Fruit fly (Drosophila melanogaster) whole organism, embryonic: ENCODE measurements around the gene CG9117.

ENCODE experiments used
- Adf1 ChIP-seq: fragments of 200-800 bp; sonication (Bioruptor generic); IDR thresholded peaks from 2 replicates; pipeline ENCODE4 v1.3.6; 2022; ENCODE audit warnings: missing biosample characterization, missing genetic modification characterization
- C15 ChIP-seq: fragments of 200-800 bp; sonication (Bioruptor generic); IDR thresholded peaks from 3 replicates; pipeline ENCODE4 v1.3.6; 2022; ENCODE audit warnings: missing biosample characterization, missing genetic modification characterization
- CG10543 ChIP-seq: fragments of 200-800 bp; sonication (Bioruptor generic); optimal IDR thresholded peaks from 3 replicates; lab custom pipeline; 2017; ENCODE audit warnings: missing biosample characterization, mild to moderate bottlenecking, missing genetic modification characterization, moderate library complexity
- CG1233 ChIP-seq: fragments of 200-800 bp; sonication (Bioruptor generic); optimal IDR thresholded peaks from 4 replicates; lab custom pipeline; 2018; ENCODE audit warnings: missing biosample characterization, mild to moderate bottlenecking, missing genetic modification characterization
- CG13287 ChIP-seq: fragments of 200-800 bp; sonication (Bioruptor generic); IDR thresholded peaks from 2 replicates; pipeline ENCODE4 v1.3.6; 2022; ENCODE audit warnings: missing biosample characterization, missing genetic modification characterization; ENCODE audit not compliant: partially characterized antibody
- CG13296 ChIP-seq: fragments of 200-800 bp; sonication (Bioruptor generic); optimal IDR thresholded peaks from 3 replicates; lab custom pipeline; 2018; ENCODE audit warnings: missing biosample characterization, mild to moderate bottlenecking, missing genetic modification characterization
- CG14014 ChIP-seq: fragments of 200-800 bp; sonication (Bioruptor generic); IDR thresholded peaks from 2 replicates; pipeline ENCODE4 v1.3.6; 2022; ENCODE audit warnings: missing biosample characterization, missing genetic modification characterization
- CG15696 ChIP-seq: fragments of 200-800 bp; sonication (Bioruptor generic); optimal IDR thresholded peaks from 2 replicates; lab custom pipeline; 2019; ENCODE audit warnings: missing biosample characterization, mild to moderate bottlenecking, missing genetic modification characterization, moderate library complexity
- CG17186 ChIP-seq: fragments of 200-800 bp; sonication (Bioruptor generic); optimal IDR thresholded peaks from 3 replicates; lab custom pipeline; 2017; ENCODE audit warnings: missing biosample characterization, missing genetic modification reagents, missing genetic modification characterization
- CG17385 ChIP-seq: fragments of 200-800 bp; sonication (Bioruptor generic); optimal IDR thresholded peaks from 3 replicates; lab custom pipeline; 2018; ENCODE audit warnings: missing biosample characterization, mild to moderate bottlenecking, missing genetic modification characterization
- CG2202 ChIP-seq: fragments of 200-800 bp; sonication (Bioruptor generic); optimal IDR thresholded peaks from 2 replicates; lab custom pipeline; 2018; ENCODE audit warnings: missing biosample characterization, mild to moderate bottlenecking, missing genetic modification characterization
- CG2678 ChIP-seq: fragments of 200-800 bp; sonication (Bioruptor generic); optimal IDR thresholded peaks from 3 replicates; lab custom pipeline; 2019; ENCODE audit warnings: missing biosample characterization, mild to moderate bottlenecking, missing genetic modification characterization, moderate library complexity
- CG30020 ChIP-seq: fragments of 200-800 bp; optimal IDR thresholded peaks from 2 replicates; lab custom pipeline; 2019; ENCODE audit warnings: missing biosample characterization, mild to moderate bottlenecking, missing genetic modification characterization, moderate library complexity
- CG3407 ChIP-seq: fragments of 200-800 bp; sonication (Bioruptor generic); optimal IDR thresholded peaks from 2 replicates; lab custom pipeline; 2018; ENCODE audit warnings: missing biosample characterization, mild to moderate bottlenecking, missing genetic modification characterization
- CG34224 ChIP-seq: fragments of 200-800 bp; sonication (Bioruptor generic); IDR thresholded peaks from 3 replicates; pipeline ENCODE4 v1.3.6; 2022; ENCODE audit warnings: missing biosample characterization, missing genetic modification characterization; ENCODE audit not compliant: partially characterized antibody
- CG43689 ChIP-seq: fragments of 200-800 bp; sonication (Bioruptor generic); IDR thresholded peaks from 2 replicates; pipeline ENCODE4 v1.3.6; 2022; ENCODE audit warnings: missing biosample characterization, missing genetic modification characterization
- CG4854 ChIP-seq: fragments of 200-800 bp; sonication (Bioruptor generic); optimal IDR thresholded peaks from 2 replicates; lab custom pipeline; 2016; ENCODE audit warnings: missing biosample characterization, missing genetic modification characterization, inconsistent platforms
- CG6791 ChIP-seq: fragments of 200-800 bp; sonication (Bioruptor generic); IDR thresholded peaks from 3 replicates; pipeline ENCODE4 v1.3.6; 2022; ENCODE audit warnings: missing biosample characterization, missing genetic modification characterization; ENCODE audit not compliant: partially characterized antibody
- CG9817 ChIP-seq: fragments of 200-800 bp; sonication (Bioruptor generic); optimal IDR thresholded peaks from 2 replicates; lab custom pipeline; 2018; ENCODE audit warnings: missing biosample characterization, mild to moderate bottlenecking, missing genetic modification characterization, moderate library complexity
- CoRest ChIP-seq: fragments of 200-800 bp; sonication (Bioruptor generic); optimal IDR thresholded peaks from 3 replicates; lab custom pipeline; 2018; ENCODE audit warnings: missing biosample characterization, mild to moderate bottlenecking, missing genetic modification characterization, moderate library complexity
- D19B ChIP-seq: fragments of 200-800 bp; sonication (Bioruptor generic); optimal IDR thresholded peaks from 2 replicates; lab custom pipeline; 2017; ENCODE audit warnings: missing biosample characterization, mild to moderate bottlenecking, missing genetic modification characterization
- Dip3 ChIP-seq: fragments of 200-800 bp; sonication (Bioruptor generic); optimal IDR thresholded peaks from 3 replicates; lab custom pipeline; 2016; ENCODE audit warnings: missing biosample characterization, missing genetic modification characterization
- Dll ChIP-seq: fragments of 200-800 bp; sonication (Bioruptor generic); IDR thresholded peaks from 4 replicates; pipeline ENCODE4 v1.3.6; 2022; ENCODE audit warnings: missing biosample characterization, missing genetic modification characterization; ENCODE audit not compliant: partially characterized antibody
- Hmr ChIP-seq: fragments of 200-800 bp; sonication (Bioruptor generic); optimal IDR thresholded peaks from 3 replicates; lab custom pipeline; 2017; ENCODE audit warnings: mild to moderate bottlenecking, missing biosample characterization, missing genetic modification reagents, missing genetic modification characterization
- Hr78 ChIP-seq, 2 experiments: fragments of 200-800 bp in 1 of 2; fragments of >200 bp in 1 of 2; sonication (Bioruptor generic) in 1 of 2; optimal IDR thresholded peaks; 2 replicates each; lab custom pipeline; 2017 to 2019; ENCODE audit warnings: missing biosample characterization in 2 of 2, missing genetic modification characterization in 2 of 2, mild to moderate bottlenecking in 1 of 2, moderate library complexity in 1 of 2
- MESR4 ChIP-seq: fragments of 200-800 bp; sonication (Bioruptor generic); optimal IDR thresholded peaks from 2 replicates; lab custom pipeline; 2018; ENCODE audit warnings: missing biosample characterization, mild to moderate bottlenecking, missing genetic modification characterization, moderate library complexity
- Meics ChIP-seq: fragments of 200-800 bp; sonication (Bioruptor generic); optimal IDR thresholded peaks from 2 replicates; lab custom pipeline; 2017; ENCODE audit warnings: missing biosample characterization, mild to moderate bottlenecking, missing genetic modification characterization
- Nf-YB ChIP-seq: fragments of 200-800 bp; sonication (Bioruptor generic); optimal IDR thresholded peaks from 3 replicates; lab custom pipeline; 2019; ENCODE audit warnings: missing biosample characterization, mild to moderate bottlenecking, missing genetic modification characterization, moderate library complexity
- Oaz ChIP-seq: fragments of 200-800 bp; sonication (Bioruptor generic); IDR thresholded peaks from 2 replicates; pipeline ENCODE4 v1.3.6; 2022; ENCODE audit warnings: missing biosample characterization, missing genetic modification characterization
- Optix ChIP-seq: fragments of 200-800 bp; sonication (Bioruptor generic); IDR thresholded peaks from 3 replicates; pipeline ENCODE4 v1.3.6; 2022; ENCODE audit warnings: missing biosample characterization, missing genetic modification characterization
- Rfx ChIP-seq: fragments of 200-800 bp; sonication (Bioruptor generic); IDR thresholded peaks from 2 replicates; pipeline ENCODE4 v1.3.6; 2022; ENCODE audit warnings: missing biosample characterization, missing genetic modification characterization
- Scr ChIP-seq: fragments of 200-800 bp; sonication (Bioruptor generic); IDR thresholded peaks from 2 replicates; pipeline ENCODE4 v1.3.6; 2022; ENCODE audit warnings: missing biosample characterization, missing genetic modification characterization; ENCODE audit not compliant: partially characterized antibody
- Usf ChIP-seq: fragments of 200-800 bp; sonication (Bioruptor generic); optimal IDR thresholded peaks from 2 replicates; lab custom pipeline; 2017; ENCODE audit warnings: missing genotype, missing biosample characterization, missing genetic modification characterization
- bbx ChIP-seq: fragments of 200-800 bp; sonication (Bioruptor generic); IDR thresholded peaks from 2 replicates; pipeline ENCODE4 v1.3.6; 2022; ENCODE audit warnings: missing biosample characterization, missing genetic modification characterization; ENCODE audit not compliant: partially characterized antibody
- corto ChIP-seq: fragments of 200-800 bp; sonication (Bioruptor generic); optimal IDR thresholded peaks from 2 replicates; lab custom pipeline; 2016; ENCODE audit warnings: missing biosample characterization, mild to moderate bottlenecking, missing genetic modification characterization, moderate library complexity
- gfzf ChIP-seq: fragments of 200-800 bp; sonication (Bioruptor generic); optimal IDR thresholded peaks from 2 replicates; lab custom pipeline; 2016; ENCODE audit warnings: missing biosample characterization, mild to moderate bottlenecking, missing genetic modification characterization, moderate library complexity
- grn ChIP-seq: fragments of 200-800 bp; sonication (Bioruptor generic); optimal IDR thresholded peaks from 3 replicates; lab custom pipeline; 2017; ENCODE audit warnings: missing biosample characterization, missing genetic modification characterization
- hb ChIP-seq: fragments of 200-800 bp; sonication (Bioruptor generic); IDR thresholded peaks from 3 replicates; pipeline ENCODE4 v1.3.6; 2022; ENCODE audit warnings: missing biosample characterization, missing genetic modification characterization; ENCODE audit not compliant: partially characterized antibody
- hbn ChIP-seq: fragments of 200-800 bp; sonication (Bioruptor generic); IDR thresholded peaks from 2 replicates; pipeline ENCODE4 v1.3.6; 2022; ENCODE audit warnings: missing biosample characterization, missing genetic modification characterization; ENCODE audit not compliant: partially characterized antibody
- ind ChIP-seq: fragments of 200-800 bp; sonication (Bioruptor generic); optimal IDR thresholded peaks from 3 replicates; lab custom pipeline; 2016; ENCODE audit warnings: missing biosample characterization, missing genetic modification characterization
- insv ChIP-seq, 2 experiments: fragments of 200-800 bp; sonication (Bioruptor generic); optimal IDR thresholded peaks; 3 replicates each; lab custom pipeline; 2016 to 2018; ENCODE audit warnings: missing biosample characterization in 2 of 2, missing genetic modification characterization in 2 of 2
- lab ChIP-seq: fragments of 200-800 bp; sonication (Bioruptor generic); optimal IDR thresholded peaks from 3 replicates; lab custom pipeline; 2017; ENCODE audit warnings: missing biosample characterization, missing genetic modification characterization, mild to moderate bottlenecking, moderate library complexity, missing genetic modification reagents
- lmd ChIP-seq: fragments of 200-800 bp; sonication (Bioruptor generic); IDR thresholded peaks from 2 replicates; pipeline ENCODE4 v1.3.6; 2022; ENCODE audit warnings: missing biosample characterization, missing genetic modification characterization
- mam ChIP-seq: fragments of 200-800 bp; sonication (Bioruptor generic); optimal IDR thresholded peaks from 3 replicates; lab custom pipeline; 2016; ENCODE audit warnings: missing biosample characterization, missing genetic modification characterization
- sim ChIP-seq: fragments of 200-800 bp; sonication (Bioruptor generic); IDR thresholded peaks from 2 replicates; pipeline ENCODE4 v1.3.6; 2022; ENCODE audit warnings: missing biosample characterization, missing genetic modification characterization
- sna ChIP-seq: fragments of 200-800 bp; sonication (Bioruptor generic); IDR thresholded peaks from 2 replicates; pipeline ENCODE4 v1.3.6; 2022; ENCODE audit warnings: missing biosample characterization, missing genetic modification characterization; ENCODE audit not compliant: partially characterized antibody
- wdn ChIP-seq: fragments of 200-800 bp; sonication (Bioruptor generic); IDR thresholded peaks from 2 replicates; pipeline ENCODE4 v1.3.6; 2022; ENCODE audit warnings: missing biosample characterization, missing genetic modification characterization

Gene CG9117

DNA sequence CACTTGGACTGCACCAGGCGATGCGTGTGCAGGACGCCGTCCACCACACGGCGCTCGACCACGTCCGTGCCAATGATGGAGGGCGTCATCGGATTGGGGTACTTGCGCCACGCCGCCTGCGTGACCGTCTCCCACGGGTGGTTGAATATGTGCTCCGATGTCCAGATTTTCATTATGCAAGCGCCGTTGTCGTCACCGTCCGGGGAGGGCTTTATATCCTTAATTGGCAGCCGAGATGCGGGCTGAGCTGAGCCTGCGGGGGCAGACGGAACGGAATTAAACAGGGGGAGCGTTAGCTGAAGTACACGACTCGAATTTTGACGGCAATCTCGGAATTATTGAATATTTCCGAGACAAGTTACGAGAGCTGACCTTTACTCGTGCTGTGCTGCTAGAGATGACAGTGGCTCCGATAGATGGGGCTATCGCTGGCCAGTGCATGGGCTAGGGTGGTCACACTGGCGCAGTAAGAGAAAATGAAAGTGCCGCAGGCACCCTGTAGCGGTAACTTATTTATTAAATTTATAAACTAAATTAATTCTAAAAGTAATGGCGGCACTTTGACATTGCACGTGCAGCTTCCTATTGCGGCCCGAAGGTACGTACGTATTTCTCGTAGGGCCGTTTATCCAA lies 9.9 kb upstream of the CG9117 start, which contains the start of gene IPIP (continued):
- peak; percentile 52 for TF ChIP-seq mam (GFP tag; lab: Kevin White, UChicago)
- peak; percentile 61 for TF ChIP-seq CG30020 (tag; lab: Kevin White, UChicago)
- no peak for TF ChIP-seq CG43689
- TF ChIP-seq CG14014 (GFP tag; lab: Robert Waterston, UW): no peak
- TF ChIP-seq Dll (GFP tag; lab: Robert Waterston, UW): peak; percentile 74; the same call in 3 of the 4 replicates
- TF ChIP-seq lmd (GFP tag; lab: Robert Waterston, UW): peak; percentile 49; the same call in 1 of the 2 replicates
- TF ChIP-seq CG10543: peak; percentile 51
- TF ChIP-seq hb (GFP tag; lab: Robert Waterston, UW): peak; percentile 83
- TF ChIP-seq CG13296 (GFP tag; lab: Kevin White, UChicago): no peak
- TF ChIP-seq Rfx (GFP tag; lab: Robert Waterston, UW): peak; percentile 74
- TF ChIP-seq CG17385 (GFP tag; lab: Kevin White, UChicago): peak; percentile 22
- TF ChIP-seq CG1233: peak; percentile 53
- peak; percentile 87 for TF ChIP-seq bbx (GFP tag; lab: Robert Waterston, UW)
- TF ChIP-seq sim (GFP tag; lab: Robert Waterston, UW): 0 out of 2 replicates have a peak, but pooled peaks have one; percentile 31
- peak; percentile 79 for TF ChIP-seq Scr
- TF ChIP-seq CG34224 (GFP tag; lab: Robert Waterston, UW): peak; percentile 75
- TF ChIP-seq MESR4 (GFP tag; lab: Kevin White, UChicago): peak; percentile 91
- no peak for TF ChIP-seq C15
- peak in 1 of 2 experiments; percentile 84 for TF ChIP-seq Hr78 (GFP tag; optimal IDR thresholded peaks at IDR 0.05; lab: Kevin White, UChicago)
- no peak for TF ChIP-seq Dip3 (GFP tag; lab: Kevin White, UChicago)
- peak; percentile 3 for TF ChIP-seq Meics (GFP tag; lab: Kevin White, UChicago)
- TF ChIP-seq Optix (GFP tag; lab: Robert Waterston, UW): no peak
- no peak for TF ChIP-seq Oaz
- TF ChIP-seq ind (GFP tag; lab: Kevin White, UChicago): peak; percentile 12
- TF ChIP-seq Nf-YB (GFP tag; lab: Kevin White, UChicago): no peak
- TF ChIP-seq CG15696 (tag; lab: Kevin White, UChicago): no peak
- TF ChIP-seq sna (GFP tag; lab: Robert Waterston, UW): 0 out of 2 replicates have a peak, but pooled peaks have one; percentile 21
- no peak for TF ChIP-seq Usf (GFP tag; lab: Kevin White, UChicago)
- peak; percentile 31 for TF ChIP-seq Hmr (GFP tag; lab: Kevin White, UChicago)
- TF ChIP-seq CG2202: no peak
- TF ChIP-seq Adf1 (GFP tag; lab: Robert Waterston, UW): peak; percentile 33; the same call in 1 of the 2 replicates
- TF ChIP-seq insv (GFP tag; optimal IDR thresholded peaks at IDR 0.05; lab: Kevin White, UChicago): no peak
- peak; percentile 49 for TF ChIP-seq CG17186
- TF ChIP-seq CoRest (tag; lab: Kevin White, UChicago): no peak
- TF ChIP-seq D19B: no peak
- peak; percentile 68; the same call in 1 of the 2 replicates for TF ChIP-seq hbn (GFP tag; lab: Robert Waterston, UW)
- no peak for TF ChIP-seq CG3407
- TF ChIP-seq gfzf: peak; percentile 29
- TF ChIP-seq CG2678 (tag; lab: Kevin White, UChicago): peak; percentile 12
- TF ChIP-seq wdn: no peak
- peak; percentile 32 for TF ChIP-seq CG9817
- peak; percentile 87 for TF ChIP-seq CG6791 (GFP tag; lab: Robert Waterston, UW)
- TF ChIP-seq corto: no peak
- no peak for TF ChIP-seq CG4854
- peak; percentile 60 for TF ChIP-seq lab
- TF ChIP-seq CG13287 (GFP tag; lab: Robert Waterston, UW): peak; percentile 83
- no peak for TF ChIP-seq grn (GFP tag; lab: Kevin White, UChicago)
